Fruit fly (Drosophila melanogaster) whole organism, embryonic: ENCODE measurements around the gene CG33654.
A peak's percentile ranks its signal among the peaks of the same experiment; 100 is the strongest.

Experiments used
- ATbp ChIP-seq: fragments of 200-800 bp; sonication (Bioruptor generic); optimal IDR thresholded peaks from 2 replicates; lab custom pipeline; 2017; ENCODE audit warnings: missing biosample characterization, mild to moderate bottlenecking, missing genetic modification characterization, missing genetic modification reagents
- BtbVII ChIP-seq: fragments of 200-800 bp; sonication (Bioruptor generic); optimal IDR thresholded peaks from 3 replicates; lab custom pipeline; 2017; ENCODE audit warnings: missing biosample characterization, mild to moderate bottlenecking, missing genetic modification characterization
- CG10979 ChIP-seq: fragments of 200-800 bp; sonication (Bioruptor generic); optimal IDR thresholded peaks from 2 replicates; lab custom pipeline; 2018; ENCODE audit warnings: missing biosample characterization, mild to moderate bottlenecking, missing genetic modification characterization, moderate library complexity
- CG11560 ChIP-seq: fragments of 200-800 bp; sonication (Bioruptor generic); IDR thresholded peaks from 3 replicates; pipeline ENCODE4 v1.3.6; 2022; ENCODE audit warnings: missing biosample characterization, missing genetic modification characterization
- CG12744 ChIP-seq: fragments of 200-800 bp; sonication (Bioruptor generic); optimal IDR thresholded peaks from 2 replicates; lab custom pipeline; 2016; ENCODE audit warnings: missing biosample characterization, missing genetic modification characterization
- CG12942 ChIP-seq: fragments of 200-800 bp; sonication (Bioruptor generic); optimal IDR thresholded peaks from 3 replicates; lab custom pipeline; 2016; ENCODE audit warnings: missing biosample characterization, missing genetic modification characterization
- CG14860 ChIP-seq: fragments of 200-800 bp; sonication (Bioruptor generic); IDR thresholded peaks from 3 replicates; pipeline ENCODE4 v1.3.6; 2022; ENCODE audit warnings: missing biosample characterization, missing genetic modification characterization; ENCODE audit not compliant: partially characterized antibody
- CG1529 ChIP-seq: fragments of 200-800 bp; sonication (Bioruptor generic); optimal IDR thresholded peaks from 3 replicates; lab custom pipeline; 2018; ENCODE audit warnings: missing biosample characterization, missing genetic modification characterization
- CG15479 ChIP-seq: fragments of 200-800 bp; sonication (Bioruptor generic); optimal IDR thresholded peaks from 3 replicates; lab custom pipeline; 2019; ENCODE audit warnings: missing biosample characterization, mild to moderate bottlenecking, missing genetic modification characterization, moderate library complexity
- CG18476 ChIP-seq: fragments of 200-800 bp; sonication (Bioruptor generic); optimal IDR thresholded peaks from 2 replicates; lab custom pipeline; 2016; ENCODE audit warnings: missing biosample characterization, mild to moderate bottlenecking, missing genetic modification characterization
- CG2199 ChIP-seq: fragments of 200-800 bp; sonication (Bioruptor generic); IDR thresholded peaks from 3 replicates; pipeline ENCODE4 v1.3.6; 2022; ENCODE audit warnings: missing biosample characterization, missing genetic modification characterization
- CG3065 ChIP-seq: fragments of 200-800 bp; sonication (Bioruptor generic); optimal IDR thresholded peaks from 2 replicates; lab custom pipeline; 2016; ENCODE audit warnings: missing biosample characterization, missing genetic modification characterization
- CG4282 ChIP-seq: fragments of 200-800 bp; sonication (Bioruptor generic); optimal IDR thresholded peaks from 2 replicates; lab custom pipeline; 2016; ENCODE audit warnings: missing biosample characterization, missing genetic modification characterization
- CG4820 ChIP-seq: fragments of 200-800 bp; sonication (Bioruptor generic); optimal IDR thresholded peaks from 3 replicates; lab custom pipeline; 2016; ENCODE audit warnings: missing biosample characterization, missing genetic modification characterization
- CG6683 ChIP-seq: fragments of 200-800 bp; sonication (Bioruptor generic); optimal IDR thresholded peaks from 2 replicates; lab custom pipeline; 2017; ENCODE audit warnings: missing biosample characterization, mild to moderate bottlenecking, missing genetic modification characterization, missing genetic modification reagents
- CG7372 ChIP-seq: fragments of 200-800 bp; sonication (Bioruptor generic); IDR thresholded peaks from 2 replicates; pipeline ENCODE4 v1.3.6; 2022; ENCODE audit warnings: missing biosample characterization, missing genetic modification characterization
- CG7839 ChIP-seq: fragments of 200-800 bp; sonication (Bioruptor generic); optimal IDR thresholded peaks from 3 replicates; lab custom pipeline; 2018; ENCODE audit warnings: missing biosample characterization, mild to moderate bottlenecking, missing genetic modification characterization, moderate library complexity
- CG7928 ChIP-seq: fragments of 200-800 bp; sonication (Bioruptor generic); optimal IDR thresholded peaks from 2 replicates; lab custom pipeline; 2017; ENCODE audit warnings: missing biosample characterization, mild to moderate bottlenecking, missing genetic modification characterization
- CG8359 ChIP-seq: fragments of 200-800 bp; sonication (Bioruptor generic); optimal IDR thresholded peaks from 2 replicates; lab custom pipeline; 2017; ENCODE audit warnings: missing biosample characterization, mild to moderate bottlenecking, missing genetic modification characterization, borderline replicate concordance
- Drgx ChIP-seq: fragments of 200-800 bp; sonication (Bioruptor generic); IDR thresholded peaks from 2 replicates; pipeline ENCODE4 v1.3.6; 2022; ENCODE audit warnings: missing biosample characterization, missing genetic modification characterization
- Elba2 ChIP-seq: fragments of 200-800 bp; sonication (Bioruptor generic); optimal IDR thresholded peaks from 3 replicates; lab custom pipeline; 2016; ENCODE audit warnings: missing biosample characterization, missing genetic modification characterization
- Ets65A ChIP-seq: fragments of 200-800 bp; sonication (Bioruptor generic); peaks from one replicate; lab custom pipeline; 2016; ENCODE audit warnings: missing biosample characterization, missing genetic modification characterization
- Hr78 ChIP-seq, 2 experiments: fragments of 200-800 bp in 1 of 2; fragments of >200 bp in 1 of 2; sonication (Bioruptor generic) in 1 of 2; optimal IDR thresholded peaks; 2 replicates each; lab custom pipeline; 2017 to 2019; ENCODE audit warnings: missing biosample characterization in 2 of 2, missing genetic modification characterization in 2 of 2, mild to moderate bottlenecking in 1 of 2, moderate library complexity in 1 of 2
- NFAT ChIP-seq: fragments of 200-800 bp; sonication (Bioruptor generic); IDR thresholded peaks from 2 replicates; pipeline ENCODE4 v1.3.6; 2022; ENCODE audit warnings: missing biosample characterization, missing genetic modification characterization
- Six4 ChIP-seq: fragments of 200-800 bp; sonication (Bioruptor generic); optimal IDR thresholded peaks from 2 replicates; lab custom pipeline; 2016; ENCODE audit warnings: missing biosample characterization, missing genetic modification characterization
- abd-A ChIP-seq: fragments of 200-800 bp; sonication (Bioruptor generic); optimal IDR thresholded peaks from 3 replicates; lab custom pipeline; 2019; ENCODE audit warnings: missing biosample characterization, mild to moderate bottlenecking, missing genetic modification characterization, moderate library complexity
- cad ChIP-seq: fragments of >200 bp; optimal IDR thresholded peaks from 2 replicates; lab custom pipeline; 2017; ENCODE audit warnings: missing biosample characterization, missing genetic modification characterization
- cg ChIP-seq: fragments of 200-800 bp; sonication (Bioruptor generic); optimal IDR thresholded peaks from 3 replicates; lab custom pipeline; 2019; ENCODE audit warnings: missing biosample characterization, mild to moderate bottlenecking, missing genetic modification characterization, moderate library complexity
- chinmo ChIP-seq: fragments of 200-800 bp; sonication (Bioruptor generic); IDR thresholded peaks from 4 replicates; pipeline ENCODE4 v1.3.6; 2022; ENCODE audit warnings: missing biosample characterization, missing genetic modification characterization; ENCODE audit not compliant: partially characterized antibody
- ci ChIP-seq: fragments of 200-800 bp; sonication (Bioruptor generic); IDR thresholded peaks from 3 replicates; pipeline ENCODE4 v1.3.6; 2022; ENCODE audit warnings: missing biosample characterization, missing genetic modification characterization
- da ChIP-seq: fragments of 200-800 bp; sonication (Bioruptor generic); optimal IDR thresholded peaks from 2 replicates; lab custom pipeline; 2016; ENCODE audit warnings: missing biosample characterization, missing genetic modification characterization
- dmrt11E ChIP-seq: fragments of 200-800 bp; sonication (Bioruptor generic); optimal IDR thresholded peaks from 3 replicates; lab custom pipeline; 2018; ENCODE audit warnings: missing biosample characterization, mild to moderate bottlenecking, missing genetic modification characterization, moderate library complexity
- en ChIP-seq: fragments of 200-800 bp; sonication (Bioruptor generic); optimal IDR thresholded peaks from 2 replicates; lab custom pipeline; 2016; ENCODE audit warnings: missing biosample characterization, missing genetic modification characterization
- exex ChIP-seq: fragments of 200-800 bp; sonication (Bioruptor generic); optimal IDR thresholded peaks from 4 replicates; lab custom pipeline; 2018; ENCODE audit warnings: missing biosample characterization, mild to moderate bottlenecking, missing genetic modification characterization, moderate library complexity
- ftz-f1 ChIP-seq: fragments of 200-800 bp; sonication (Bioruptor generic); optimal IDR thresholded peaks from 2 replicates; lab custom pipeline; 2016; ENCODE audit warnings: missing biosample characterization, missing genetic modification characterization
- grn ChIP-seq: fragments of 200-800 bp; sonication (Bioruptor generic); optimal IDR thresholded peaks from 3 replicates; lab custom pipeline; 2017; ENCODE audit warnings: missing biosample characterization, missing genetic modification characterization
- hth ChIP-seq: fragments of >200 bp; optimal IDR thresholded peaks from 2 replicates; lab custom pipeline; 2017; ENCODE audit warnings: inconsistent platforms
- kni ChIP-seq: fragments of 200-800 bp; sonication (Bioruptor generic); optimal IDR thresholded peaks from 3 replicates; lab custom pipeline; 2017; ENCODE audit warnings: mild to moderate bottlenecking, missing biosample characterization, missing genetic modification reagents, missing genetic modification characterization
- luna ChIP-seq: fragments of 200-800 bp; sonication (Bioruptor generic); optimal IDR thresholded peaks from 2 replicates; lab custom pipeline; 2016; ENCODE audit warnings: missing biosample characterization, missing genetic modification characterization
- nerfin-2 ChIP-seq: fragments of 200-800 bp; sonication (Bioruptor generic); IDR thresholded peaks from 2 replicates; pipeline ENCODE4 v1.3.6; 2022; ENCODE audit warnings: missing biosample characterization, missing genetic modification characterization; ENCODE audit not compliant: partially characterized antibody
- pros ChIP-seq: fragments of 200-800 bp; sonication (Bioruptor generic); optimal IDR thresholded peaks from 3 replicates; lab custom pipeline; 2019; ENCODE audit warnings: missing biosample characterization, mild to moderate bottlenecking, missing genetic modification characterization, moderate library complexity
- slbo ChIP-seq: fragments of 200-800 bp; sonication (Bioruptor generic); IDR thresholded peaks from 2 replicates; pipeline ENCODE4 v1.3.6; 2022; ENCODE audit warnings: missing biosample characterization, missing genetic modification characterization
- sqz ChIP-seq: fragments of 200-800 bp; sonication (Bioruptor generic); optimal IDR thresholded peaks from 3 replicates; lab custom pipeline; 2018; ENCODE audit warnings: missing biosample characterization, mild to moderate bottlenecking, missing genetic modification characterization
- tll ChIP-seq, 2 experiments: fragments of 200-800 bp in 1 of 2; fragments of >200 bp in 1 of 2; sonication (Bioruptor generic) in 1 of 2; optimal IDR thresholded peaks; 2 replicates each; lab custom pipeline; 2017 to 2019; ENCODE audit warnings: missing biosample characterization in 2 of 2, missing genetic modification characterization in 2 of 2, mild to moderate bottlenecking in 1 of 2, moderate library complexity in 1 of 2
- zen ChIP-seq: fragments of 200-800 bp; sonication (Bioruptor generic); optimal IDR thresholded peaks from 3 replicates; lab custom pipeline; 2018; ENCODE audit warnings: missing biosample characterization, mild to moderate bottlenecking, missing genetic modification characterization, moderate library complexity

CG33654 gene

DNA sequence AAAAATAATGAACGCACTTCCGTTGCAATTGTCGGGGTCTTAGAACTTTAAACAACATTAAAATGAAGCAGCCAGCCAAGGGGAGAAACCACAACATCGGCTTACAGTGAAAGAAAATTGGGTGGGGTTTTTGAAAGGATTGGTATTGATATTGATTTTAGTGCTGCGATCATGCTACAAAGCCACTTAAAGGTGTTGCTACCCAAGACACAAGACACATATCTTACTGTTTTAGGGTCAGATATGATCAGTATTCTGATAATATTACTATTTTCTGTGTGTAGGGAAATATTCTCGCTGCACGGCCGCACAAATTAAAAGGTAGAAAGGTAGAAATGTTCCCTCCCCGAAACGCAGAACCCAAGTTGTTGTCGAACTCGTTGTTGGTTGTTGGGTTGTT is 22.1 kb upstream of the CG33654 start (continued):
- peak; percentile 79 for TF ChIP-seq CG10979 (tag; lab: Kevin White, UChicago)
- TF ChIP-seq en = no peak

DNA sequence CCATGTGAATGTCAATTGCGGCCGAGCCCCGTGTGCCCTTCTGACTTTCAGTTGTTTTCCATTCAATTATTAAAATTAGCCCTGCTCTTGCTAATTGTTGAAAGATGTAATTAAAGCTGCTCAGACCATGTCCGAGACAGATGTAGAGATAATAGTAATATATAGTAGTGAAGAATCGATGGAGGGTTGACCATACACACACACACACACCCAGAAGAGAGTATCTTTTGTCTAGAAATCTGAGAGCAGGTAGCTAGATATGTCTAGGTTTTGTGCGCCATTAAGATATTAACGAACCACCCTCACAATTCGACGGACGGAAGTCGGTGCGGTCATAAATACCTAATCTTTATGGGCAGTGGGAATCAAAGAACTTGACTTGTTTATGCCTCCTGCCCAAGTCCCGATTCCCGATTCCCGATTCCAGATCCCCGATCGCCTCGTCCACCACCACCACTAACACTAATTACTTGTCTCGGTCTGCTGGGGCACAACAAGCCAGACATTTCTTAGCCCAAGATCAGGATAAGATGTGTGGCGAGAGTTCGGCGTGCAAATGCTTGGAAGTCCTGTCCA is 21.5 kb upstream of the CG33654 start:
- peak; percentile 10 for TF ChIP-seq cg (GFP tag; lab: Kevin White, UChicago)
- TF ChIP-seq hth (lab: Kevin White, UChicago) = peak; percentile 77
- TF ChIP-seq CG15479 (GFP tag; lab: Kevin White, UChicago) = peak; percentile 67
- TF ChIP-seq CG14860 = no peak
- peak; percentile 22 for TF ChIP-seq kni (GFP tag; lab: Kevin White, UChicago)
- peak; percentile 15; the same call in 1 of the 3 replicates for TF ChIP-seq ci (GFP tag; lab: Robert Waterston, UW)
- TF ChIP-seq pros (GFP tag; lab: Kevin White, UChicago) = peak; percentile 46
- TF ChIP-seq NFAT (GFP tag; lab: Robert Waterston, UW) = no peak
- TF ChIP-seq Ets65A = peak; percentile 56
- peak; percentile 49 for TF ChIP-seq grn
- TF ChIP-seq cad (GFP tag; lab: Kevin White, UChicago) = peak; percentile 87
- peak in 1 of 2 experiments; percentile 90 for TF ChIP-seq tll (GFP tag; optimal IDR thresholded peaks at IDR 0.05; lab: Kevin White, UChicago)
- TF ChIP-seq CG7928 (GFP tag; lab: Kevin White, UChicago) = no peak
- TF ChIP-seq zen (tag; lab: Kevin White, UChicago) = peak; percentile 82
- TF ChIP-seq chinmo = 0 out of 4 replicates have a peak, but pooled peaks have one; percentile 21
- no peak for TF ChIP-seq CG1529 (GFP tag; lab: Kevin White, UChicago)

dm6 chr3R:9603022-9603942 is 20.3 kb upstream of the CG33654 start:
- TF ChIP-seq ftz-f1 (GFP tag; lab: Kevin White, UChicago) (no peak), CG18476 (no peak), ATbp (GFP tag; lab: Kevin White, UChicago) (peak; percentile 22), dmrt11E (tag; lab: Kevin White, UChicago) (peak; percentile 7), CG3065 (GFP tag; lab: Kevin White, UChicago) (no peak), CG4820 (no peak), slbo (GFP tag; lab: Robert Waterston, UW) (no peak), BtbVII (no peak), abd-A (tag; lab: Kevin White, UChicago) (peak; percentile 81), CG7839 (no peak), Drgx (GFP tag; lab: Robert Waterston, UW) (no peak), sqz (GFP tag; lab: Kevin White, UChicago) (peak; percentile 88), CG4282 (GFP tag; lab: Kevin White, UChicago) (no peak), nerfin-2 (no peak), Elba2 (GFP tag; lab: Kevin White, UChicago) (no peak), CG6683 (GFP tag; lab: Kevin White, UChicago) (no peak), CG12744 (GFP tag; lab: Kevin White, UChicago) (no peak), Six4 (GFP tag; lab: Kevin White, UChicago) (no peak), CG11560 (tag; lab: Robert Waterston, UW) (no peak), Ets65A (no peak), CG12942 (no peak), luna (no peak), CG2199 (GFP tag; lab: Robert Waterston, UW) (0 out of 3 replicates have a peak, but pooled peaks have one; percentile 38), CG7372 (no peak), en (no peak), exex (no peak), CG8359 (GFP tag; lab: Kevin White, UChicago) (no peak), da (GFP tag; lab: Kevin White, UChicago) (no peak), zen (tag; lab: Kevin White, UChicago) (no peak), Hr78 (GFP tag; optimal IDR thresholded peaks at IDR 0.05; lab: Kevin White, UChicago) (peak in 1 of 2 experiments; percentile 64)
